Worm (Caenorhabditis elegans) whole organism, early embryonic: ENCODE measurements around the gene srd-26.

Experiments
- ama-1 ChIP-seq: fragments of 150-350 bp; optimal IDR thresholded peaks from 2 replicates; lab custom pipeline; 2014
- ets-7 ChIP-seq: sonication (generic microtip); optimal IDR thresholded peaks from 2 replicates; lab custom pipeline; 2016; ENCODE audit warnings: missing genotype, missing genetic modification characterization, missing compliant biosample characterization
- flt-1 ChIP-seq: fragments of 200-800 bp; sonication (Bioruptor generic); IDR thresholded peaks from 2 replicates; pipeline ENCODE4 v1.3.6; 2022; ENCODE audit warnings: missing genetic modification characterization, missing compliant biosample characterization
- hmg-4 ChIP-seq: fragments of 200-800 bp; sonication (Bioruptor generic); optimal IDR thresholded peaks from 2 replicates; lab custom pipeline; 2018; ENCODE audit warnings: mild to moderate bottlenecking, missing genetic modification characterization, missing compliant biosample characterization

ce11 chrV:14185438-14185837 lies 22.6 kb upstream of the srd-26 start, which contains the start of the genes trm-1 and ints-2:
- TF ChIP-seq flt-1 (GFP tag; lab: Robert Waterston, UW): no peak
- no peak for TF ChIP-seq ama-1
- no peak for TF ChIP-seq ets-7 (tag; lab: Kevin White, UChicago)
- TF ChIP-seq hmg-4: no peak
